Worm (Caenorhabditis elegans): Measurements from ENCODE around the gene npp-25.

The npp-25 gene

DNA sequence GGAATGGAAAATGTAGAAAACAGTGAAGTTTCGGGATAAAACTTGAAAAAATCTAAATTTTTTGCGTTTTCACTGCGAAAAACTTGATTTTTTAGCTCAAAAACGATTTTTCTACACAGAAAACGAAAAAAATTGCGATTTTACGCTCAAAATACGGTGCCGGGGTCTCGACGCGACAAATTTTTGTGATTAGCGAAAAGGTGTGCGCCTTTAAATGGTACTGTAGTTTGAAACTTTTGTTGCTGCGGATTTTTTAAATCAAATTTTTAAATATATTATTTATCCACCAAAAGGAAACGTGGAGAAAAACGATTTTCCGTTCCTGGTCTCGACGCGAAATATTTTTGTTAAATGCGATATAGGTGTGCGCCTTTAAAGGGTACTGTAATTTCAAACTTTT, 18.6 kb downstream of the npp-25 start:
- TF ChIP-seq ceh-31 (tag; optimal IDR thresholded peaks at IDR 0.05) (no peak), ets-4 (tag; optimal IDR thresholded peaks at IDR 0.05) (no peak), ceh-14 (tag; optimal IDR thresholded peaks at IDR 0.05) (no peak), sdc-2 (tag; optimal IDR thresholded peaks at IDR 0.05) (no peak), ref-2 (tag; optimal IDR thresholded peaks at IDR 0.05) (no peak), npax-4 (tag; optimal IDR thresholded peaks at IDR 0.05) (no peak), pros-1 (tag; optimal IDR thresholded peaks at IDR 0.05) (no peak), sox-4 (tag; optimal IDR thresholded peaks at IDR 0.05) (no peak), ceh-19 (GFP tag; optimal IDR thresholded peaks at IDR 0.05) (no peak), ahr-1 (tag; optimal IDR thresholded peaks at IDR 0.05) (no peak), hlh-15 (tag; optimal IDR thresholded peaks at IDR 0.05) (no peak), hlh-6 (tag; optimal IDR thresholded peaks at IDR 0.05) (no peak), tbx-7 (tag; optimal IDR thresholded peaks at IDR 0.05) (no peak), ceh-6 (GFP tag; optimal IDR thresholded peaks at IDR 0.05) (no peak), C38D4.7 (GFP tag; optimal IDR thresholded peaks at IDR 0.05) (no peak), unc-86 (tag; optimal IDR thresholded peaks at IDR 0.05) (no peak), T23F11.4 (GFP tag; optimal IDR thresholded peaks at IDR 0.05) (no peak)

DNA sequence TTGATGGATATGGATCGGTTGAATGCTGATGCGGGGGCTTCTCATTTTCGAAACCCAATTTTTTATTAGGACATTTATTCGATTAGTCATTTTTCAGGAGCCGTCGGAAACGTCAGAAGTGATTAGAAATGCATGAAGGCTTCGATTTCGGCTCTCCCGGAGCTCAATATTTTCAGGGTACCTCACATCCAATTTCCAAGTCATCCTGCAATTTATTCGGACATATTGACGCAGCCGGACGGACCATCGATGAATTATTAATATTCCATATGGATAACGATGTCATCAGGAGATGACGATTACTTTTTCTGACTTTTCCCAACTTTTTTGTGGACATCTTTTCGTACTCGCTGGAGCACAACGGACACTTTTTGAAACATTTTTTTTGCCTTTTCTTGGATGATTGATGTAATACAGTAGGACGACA, 19.2 kb downstream of the npp-25 start:
- TF ChIP-seq npax-4 (tag; optimal IDR thresholded peaks at IDR 0.05) (no peak), ama-1 (optimal IDR thresholded peaks at IDR 0.05) (peak; percentile 71)

DNA sequence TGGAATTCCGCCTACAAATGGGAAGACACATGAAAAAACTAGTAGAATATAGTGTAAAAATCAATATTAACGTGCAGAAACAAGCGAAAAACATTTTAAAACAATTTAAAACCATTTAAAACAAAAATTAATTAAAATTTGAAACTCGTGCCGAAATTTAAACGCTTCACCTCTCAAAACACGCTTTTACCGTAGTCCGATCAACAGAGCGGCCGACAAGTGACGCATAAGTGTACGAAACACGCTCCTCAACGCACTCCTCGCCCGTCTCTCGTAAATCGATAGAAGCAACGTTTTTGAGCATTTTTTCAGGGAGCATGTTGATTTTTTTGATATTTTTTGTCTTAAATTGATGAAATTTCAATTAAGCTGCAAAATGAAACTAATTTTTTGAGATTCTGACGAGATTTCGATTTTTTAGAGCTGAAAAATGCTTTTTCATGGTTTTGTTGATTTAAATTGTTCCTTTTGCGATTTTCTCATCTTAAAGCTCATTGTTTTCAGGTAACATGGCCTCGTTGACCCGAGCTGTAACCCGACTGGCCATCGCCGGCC, 20.7 kb downstream of the npp-25 start, which contains the start of gene cox-5A:
Gene cox-5A, plus strand, starts transcription at position 505 of the 555 bp plus-strand sequence.
- TF ChIP-seq fkh-10 (GFP tag; optimal IDR thresholded peaks at IDR 0.05), result peak; percentile 31
- TF ChIP-seq hlh-6 (tag; optimal IDR thresholded peaks at IDR 0.05), result peak; percentile 58
- TF ChIP-seq syd-9 (tag; optimal IDR thresholded peaks at IDR 0.05), result peak; percentile 32
- TF ChIP-seq dmd-4 (tag; optimal IDR thresholded peaks at IDR 0.05; ENCODE audit: borderline replicate concordance), result no peak
- peak; percentile 31 for TF ChIP-seq ahr-1 (tag; optimal IDR thresholded peaks at IDR 0.05)
- peak; percentile 99 for TF ChIP-seq ceh-31 (tag; optimal IDR thresholded peaks at IDR 0.05)
- TF ChIP-seq tbx-2 (tag; optimal IDR thresholded peaks at IDR 0.05), result peak; percentile 91
- no peak for TF ChIP-seq tbx-7 (tag; optimal IDR thresholded peaks at IDR 0.05)
- TF ChIP-seq K09A11.1 (tag; optimal IDR thresholded peaks at IDR 0.05; ENCODE audit: insufficient read depth), result peak; percentile 50
- TF ChIP-seq Y22D7AL.16 (tag; optimal IDR thresholded peaks at IDR 0.05), result no peak
- TF ChIP-seq ets-4 (tag; optimal IDR thresholded peaks at IDR 0.05), result peak; percentile 61
- peak; percentile 71 for TF ChIP-seq lim-6 (tag; optimal IDR thresholded peaks at IDR 0.05)
- TF ChIP-seq che-1 (tag; optimal IDR thresholded peaks at IDR 0.05), result no peak
- TF ChIP-seq ceh-22 (tag; optimal IDR thresholded peaks at IDR 0.05), result peak; percentile 38
- no peak for TF ChIP-seq ceh-9 (tag; optimal IDR thresholded peaks at IDR 0.05)
- peak; percentile 21 for TF ChIP-seq ceh-6 (GFP tag; optimal IDR thresholded peaks at IDR 0.05)
- peak; percentile 78 for TF ChIP-seq unc-55 (GFP tag; optimal IDR thresholded peaks at IDR 0.05)
- peak; percentile 86 for TF ChIP-seq ceh-48 (tag; optimal IDR thresholded peaks at IDR 0.05)
- no peak for TF ChIP-seq eyg-1 (tag; optimal IDR thresholded peaks at IDR 0.05)
- TF ChIP-seq ceh-24 (tag; optimal IDR thresholded peaks at IDR 0.05), result no peak
- TF ChIP-seq ceh-30 (tag; optimal IDR thresholded peaks at IDR 0.05), result peak; percentile 86
- TF ChIP-seq unc-3 (GFP tag; conservative IDR thresholded peaks at IDR 0.05), result no peak
- peak; percentile 24 for TF ChIP-seq unc-3 (tag; optimal IDR thresholded peaks at IDR 0.05)
- TF ChIP-seq pag-3 (tag; optimal IDR thresholded peaks at IDR 0.05; ENCODE audit: borderline replicate concordance), result no peak
- TF ChIP-seq ceh-34 (tag; optimal IDR thresholded peaks at IDR 0.05), result peak; percentile 91
- TF ChIP-seq hlh-8 (tag; optimal IDR thresholded peaks at IDR 0.05), result no peak
- TF ChIP-seq ref-2 (tag; optimal IDR thresholded peaks at IDR 0.05), result peak; percentile 90
- TF ChIP-seq gmeb-2 (tag; optimal IDR thresholded peaks at IDR 0.05), result peak; percentile 36
- TF ChIP-seq hlh-30 (tag; optimal IDR thresholded peaks at IDR 0.05; ENCODE audit: insufficient read depth), result peak; percentile 82
- no peak for TF ChIP-seq pha-4 (tag; optimal IDR thresholded peaks at IDR 0.05)
- peak; percentile 77 for TF ChIP-seq dve-1 (tag; optimal IDR thresholded peaks at IDR 0.05)
- TF ChIP-seq F13H6.1 (tag; optimal IDR thresholded peaks at IDR 0.05), result peak; percentile 43
- peak; percentile 87 for TF ChIP-seq rnt-1 (tag; optimal IDR thresholded peaks at IDR 0.05)
- no peak for TF ChIP-seq mec-3 (tag; optimal IDR thresholded peaks at IDR 0.05; ENCODE audit: borderline replicate concordance)
- peak; percentile 65 for TF ChIP-seq elt-2 (tag; optimal IDR thresholded peaks at IDR 0.05)
- peak; percentile 98 for TF ChIP-seq unc-42 (tag; optimal IDR thresholded peaks at IDR 0.05)
- peak; percentile 51 for TF ChIP-seq ttx-3 (tag; optimal IDR thresholded peaks at IDR 0.05)
- TF ChIP-seq lin-11 (tag; optimal IDR thresholded peaks at IDR 0.05), result peak; percentile 24
